Worm (Caenorhabditis elegans): ENCODE results near the gene ZC449.5.

- TF ChIP-seq zag-1 (tag; optimal IDR thresholded peaks at IDR 0.05) (no peak), nhr-77 (tag; optimal IDR thresholded peaks at IDR 0.05) (no peak)
These were observed 21.6 kb upstream of the ZC449.5 start, which contains the start of gene C24H10.4 for ce11 chrX:5059163-5059562.

All from whole organism, L3 larva.